Fruit fly (Drosophila melanogaster) whole organism, pupa: Measurements from ENCODE around the gene MYPT-75D.

Experiments used
- CG10348 ChIP-seq: fragments of 200-800 bp; sonication (Bioruptor generic); IDR thresholded peaks from 2 replicates; pipeline ENCODE4 v1.3.6; 2022; ENCODE audit warnings: missing biosample characterization, missing genetic modification characterization
- CG12605 ChIP-seq: fragments of 200-800 bp; sonication (Bioruptor generic); IDR thresholded peaks from 2 replicates; pipeline ENCODE4 v1.3.6; 2022; ENCODE audit warnings: missing biosample characterization, missing genetic modification characterization
- CG13204 ChIP-seq: fragments of 200-800 bp; sonication (Bioruptor generic); optimal IDR thresholded peaks from 2 replicates; lab custom pipeline; 2018; ENCODE audit warnings: missing biosample characterization, mild to moderate bottlenecking, missing genetic modification characterization, moderate library complexity
- CG14655 ChIP-seq: fragments of 200-800 bp; sonication (Bioruptor generic); optimal IDR thresholded peaks from 3 replicates; lab custom pipeline; 2017; ENCODE audit warnings: mild to moderate bottlenecking, missing biosample characterization, missing genetic modification reagents, missing genetic modification characterization
- CG15710 ChIP-seq: fragments of 200-800 bp; sonication (Bioruptor generic); optimal IDR thresholded peaks from 2 replicates; lab custom pipeline; 2018; ENCODE audit warnings: missing biosample characterization, mild to moderate bottlenecking, missing genetic modification characterization, moderate library complexity
- CG17806 ChIP-seq: fragments of 200-800 bp; sonication (Bioruptor generic); optimal IDR thresholded peaks from 2 replicates; lab custom pipeline; 2018; ENCODE audit warnings: missing biosample characterization, mild to moderate bottlenecking, missing genetic modification characterization, moderate library complexity
- CG32121 ChIP-seq: fragments of 200-800 bp; sonication (Bioruptor generic); IDR thresholded peaks from 2 replicates; pipeline ENCODE4 v1.3.6; 2022; ENCODE audit warnings: missing biosample characterization, missing genetic modification characterization
- CG34367 ChIP-seq: fragments of 200-800 bp; sonication (Bioruptor generic); optimal IDR thresholded peaks from 2 replicates; lab custom pipeline; 2018; ENCODE audit warnings: missing biosample characterization, mild to moderate bottlenecking, missing genetic modification characterization
- CG4496 ChIP-seq: fragments of 200-800 bp; sonication (Bioruptor generic); IDR thresholded peaks from 3 replicates; pipeline ENCODE4 v1.3.6; 2022; ENCODE audit warnings: missing biosample characterization, missing genetic modification characterization
- CG8159 ChIP-seq: fragments of 200-800 bp; sonication (Bioruptor generic); optimal IDR thresholded peaks from 3 replicates; lab custom pipeline; 2018; ENCODE audit warnings: missing biosample characterization, mild to moderate bottlenecking, missing genetic modification characterization, moderate library complexity
- CG8301 ChIP-seq: fragments of 200-800 bp; sonication (Bioruptor generic); optimal IDR thresholded peaks from 2 replicates; lab custom pipeline; 2018; ENCODE audit warnings: missing biosample characterization, mild to moderate bottlenecking, missing genetic modification characterization
- CG9948 ChIP-seq: fragments of 200-800 bp; sonication (Bioruptor generic); optimal IDR thresholded peaks from 2 replicates; lab custom pipeline; 2018; ENCODE audit warnings: missing biosample characterization, mild to moderate bottlenecking, missing genetic modification characterization, moderate library complexity
- D1 ChIP-seq: fragments of 200-800 bp; sonication (Bioruptor generic); optimal IDR thresholded peaks from 2 replicates; lab custom pipeline; 2018; ENCODE audit warnings: missing biosample characterization, mild to moderate bottlenecking, missing genetic modification characterization, moderate library complexity
- EcR ChIP-seq: fragments of 200-800 bp; sonication (Bioruptor generic); optimal IDR thresholded peaks from 3 replicates; lab custom pipeline; 2019; ENCODE audit warnings: missing biosample characterization, missing genetic modification characterization, mild to moderate bottlenecking, moderate library complexity, missing genetic modification reagents
- Ets98B ChIP-seq: fragments of 200-800 bp; sonication (Bioruptor generic); IDR thresholded peaks from 2 replicates; pipeline ENCODE4 v1.3.6; 2022; ENCODE audit warnings: missing biosample characterization, missing genetic modification characterization
- Pif1A ChIP-seq: fragments of 200-800 bp; sonication (Bioruptor generic); optimal IDR thresholded peaks from 3 replicates; lab custom pipeline; 2016; ENCODE audit warnings: missing biosample characterization, missing genetic modification characterization
- Pif1B ChIP-seq: fragments of 200-800 bp; sonication (Bioruptor generic); optimal IDR thresholded peaks from 3 replicates; lab custom pipeline; 2016; ENCODE audit warnings: missing biosample characterization, missing genetic modification characterization
- Snoo ChIP-seq: fragments of 200-800 bp; sonication (Bioruptor generic); optimal IDR thresholded peaks from 3 replicates; lab custom pipeline; 2017; ENCODE audit warnings: missing biosample characterization, mild to moderate bottlenecking, missing genetic modification characterization, inconsistent platforms
- fd96Ca ChIP-seq: fragments of 200-800 bp; sonication (Bioruptor generic); IDR thresholded peaks from 3 replicates; pipeline ENCODE4 v1.3.6; 2022; ENCODE audit warnings: missing biosample characterization, missing genetic modification characterization
- gl ChIP-seq: fragments of 200-800 bp; sonication (Bioruptor generic); optimal IDR thresholded peaks from 2 replicates; lab custom pipeline; 2018; ENCODE audit warnings: missing biosample characterization, mild to moderate bottlenecking, missing genetic modification characterization
- rn ChIP-seq: fragments of 200-800 bp; sonication (Bioruptor generic); IDR thresholded peaks from 2 replicates; pipeline ENCODE4 v1.3.6; 2022; ENCODE audit warnings: missing biosample characterization, missing genetic modification characterization

Gene MYPT-75D

dm6 chr3L:18632187-18632635, 6.5 kb downstream of the MYPT-75D start:
- TF ChIP-seq CG34367 (tag; lab: Kevin White, UChicago) = no peak
- TF ChIP-seq Snoo (tag; lab: Kevin White, UChicago) = no peak
- no peak for TF ChIP-seq CG13204 (GFP tag; lab: Kevin White, UChicago)
- no peak for TF ChIP-seq gl (tag; lab: Kevin White, UChicago)
- TF ChIP-seq D1 (tag; lab: Kevin White, UChicago) = no peak
- no peak for TF ChIP-seq CG8301 (tag; lab: Kevin White, UChicago)
- TF ChIP-seq CG14655 (GFP tag; lab: Kevin White, UChicago) = no peak
- no peak for TF ChIP-seq CG8159 (tag; lab: Kevin White, UChicago)
- TF ChIP-seq CG17806 (tag; lab: Kevin White, UChicago) = no peak
- TF ChIP-seq CG15710 (tag; lab: Kevin White, UChicago) = no peak

- TF ChIP-seq CG13204 (GFP tag; lab: Kevin White, UChicago) (no peak), CG14655 (GFP tag; lab: Kevin White, UChicago) (no peak), gl (tag; lab: Kevin White, UChicago) (no peak), CG4496 (no peak), fd96Ca (GFP tag; lab: Robert Waterston, UW) (no peak), CG12605 (GFP tag; lab: Robert Waterston, UW) (no peak), rn (GFP tag; lab: Robert Waterston, UW) (no peak), CG10348 (GFP tag; lab: Robert Waterston, UW) (no peak), CG8301 (tag; lab: Kevin White, UChicago) (no peak), Pif1A (no peak), Ets98B (GFP tag; lab: Robert Waterston, UW) (no peak), D1 (tag; lab: Kevin White, UChicago) (no peak), CG9948 (tag; lab: Kevin White, UChicago) (no peak), Pif1B (GFP tag; lab: Kevin White, UChicago) (no peak), CG32121 (GFP tag; lab: Robert Waterston, UW) (no peak), CG8159 (tag; lab: Kevin White, UChicago) (no peak), CG17806 (tag; lab: Kevin White, UChicago) (no peak), CG34367 (tag; lab: Kevin White, UChicago) (no peak), EcR (no peak)
Observed at dm6 chr3L:18633084-18633483, 7.3 kb downstream of the MYPT-75D start.

dm6 chr3L:18634792-18635471, 9.2 kb downstream of the MYPT-75D start:
- TF ChIP-seq Pif1A = no peak

dm6 chr3L:18636782-18637181, 11.0 kb downstream of the MYPT-75D start:
- TF ChIP-seq CG4496 = no peak
- TF ChIP-seq fd96Ca (GFP tag; lab: Robert Waterston, UW) = no peak
- no peak for TF ChIP-seq CG12605 (GFP tag; lab: Robert Waterston, UW)
- no peak for TF ChIP-seq Pif1B (GFP tag; lab: Kevin White, UChicago)
- TF ChIP-seq CG9948 (tag; lab: Kevin White, UChicago) = no peak
- no peak for TF ChIP-seq CG14655 (GFP tag; lab: Kevin White, UChicago)
- TF ChIP-seq EcR = no peak
- no peak for TF ChIP-seq Pif1A
- TF ChIP-seq CG15710 (tag; lab: Kevin White, UChicago) = no peak
- TF ChIP-seq Ets98B (GFP tag; lab: Robert Waterston, UW) = no peak
- no peak for TF ChIP-seq CG10348 (GFP tag; lab: Robert Waterston, UW)
- TF ChIP-seq CG34367 (tag; lab: Kevin White, UChicago) = no peak
- TF ChIP-seq CG8301 (tag; lab: Kevin White, UChicago) = no peak
- no peak for TF ChIP-seq D1 (tag; lab: Kevin White, UChicago)
- no peak for TF ChIP-seq CG13204 (GFP tag; lab: Kevin White, UChicago)
- TF ChIP-seq CG32121 (GFP tag; lab: Robert Waterston, UW) = no peak
- no peak for TF ChIP-seq CG8159 (tag; lab: Kevin White, UChicago)
- no peak for TF ChIP-seq CG17806 (tag; lab: Kevin White, UChicago)

- TF ChIP-seq CG8159 (tag; lab: Kevin White, UChicago) (no peak), Snoo (tag; lab: Kevin White, UChicago) (no peak), CG12605 (GFP tag; lab: Robert Waterston, UW) (no peak), Pif1B (GFP tag; lab: Kevin White, UChicago) (no peak), EcR (no peak), CG17806 (tag; lab: Kevin White, UChicago) (no peak), CG4496 (no peak), CG15710 (tag; lab: Kevin White, UChicago) (no peak), CG10348 (GFP tag; lab: Robert Waterston, UW) (no peak), gl (tag; lab: Kevin White, UChicago) (no peak), Pif1A (no peak), CG13204 (GFP tag; lab: Kevin White, UChicago) (no peak), D1 (tag; lab: Kevin White, UChicago) (no peak), rn (GFP tag; lab: Robert Waterston, UW) (no peak), fd96Ca (GFP tag; lab: Robert Waterston, UW) (no peak), CG9948 (tag; lab: Kevin White, UChicago) (no peak), CG8301 (tag; lab: Kevin White, UChicago) (no peak), CG34367 (tag; lab: Kevin White, UChicago) (no peak), CG32121 (GFP tag; lab: Robert Waterston, UW) (no peak)
Observed at dm6 chr3L:18637348-18637747, 11.6 kb downstream of the MYPT-75D start.
